Worm (Caenorhabditis elegans) whole organism, late embryonic: Measurements from ENCODE around the gene F56B3.2.

ENCODE experiments used
- T23F11.4 ChIP-seq: fragments of 200-800 bp; sonication (Bioruptor generic); optimal IDR thresholded peaks from 2 replicates; lab custom pipeline; 2018; ENCODE audit warnings: mild to moderate bottlenecking, missing genetic modification characterization, missing compliant biosample characterization
- ceh-2 ChIP-seq: sonication (generic microtip); optimal IDR thresholded peaks from 2 replicates; lab custom pipeline; 2016; ENCODE audit warnings: missing genotype, missing genetic modification characterization, missing compliant biosample characterization
- hlh-15 ChIP-seq: sonication (generic microtip); optimal IDR thresholded peaks from 2 replicates; lab custom pipeline; 2016; ENCODE audit warnings: missing genetic modification characterization, missing compliant biosample characterization
- lin-11 ChIP-seq: fragments of 200-800 bp; sonication (Bioruptor generic); optimal IDR thresholded peaks from 2 replicates; lab custom pipeline; 2018; ENCODE audit warnings: mild to moderate bottlenecking, missing genetic modification characterization, missing compliant biosample characterization
- pha-4 ChIP-seq: fragments of 150-350 bp; optimal IDR thresholded peaks from 2 replicates; lab custom pipeline; 2018; ENCODE audit warnings: missing biosample characterization, missing genetic modification reagents, missing genetic modification characterization
- rnt-1 ChIP-seq: sonication (generic microtip); optimal IDR thresholded peaks from 2 replicates; lab custom pipeline; 2016; ENCODE audit warnings: missing genetic modification characterization, missing compliant biosample characterization
- syd-9 ChIP-seq: sonication (generic microtip); optimal IDR thresholded peaks from 2 replicates; lab custom pipeline; 2016; ENCODE audit warnings: mild to moderate bottlenecking, missing genetic modification characterization, moderate library complexity, missing compliant biosample characterization
- ttx-3 ChIP-seq: sonication (generic microtip); optimal IDR thresholded peaks from 2 replicates; lab custom pipeline; 2016; ENCODE audit warnings: missing genetic modification reagents, missing genetic modification characterization, missing compliant biosample characterization
- unc-86 ChIP-seq: sonication (generic microtip); optimal IDR thresholded peaks from 2 replicates; lab custom pipeline; 2016; ENCODE audit warnings: missing genetic modification characterization, missing compliant biosample characterization

DNA sequence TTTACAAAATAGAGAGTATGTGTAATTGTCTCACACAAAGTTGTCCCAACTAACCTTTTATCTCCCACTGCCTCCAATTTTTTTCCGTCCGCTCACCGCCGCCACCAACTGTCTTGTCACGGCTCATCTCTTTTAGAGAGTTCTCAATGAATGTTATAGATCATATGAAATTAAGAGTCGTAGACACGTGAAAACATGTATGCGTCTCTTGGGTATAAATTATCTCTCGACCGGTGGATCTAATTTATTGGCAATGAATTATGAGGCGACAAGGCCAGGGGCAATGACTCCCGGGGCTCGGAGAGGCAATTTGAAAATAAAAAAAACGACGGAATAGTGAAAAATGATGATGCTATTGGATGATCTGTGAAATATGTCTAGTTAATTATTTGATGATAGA, 27.7 kb downstream of the F56B3.2 start:
- no peak for TF ChIP-seq pha-4 (tag; lab: Kevin White, UChicago)
- no peak for TF ChIP-seq T23F11.4 (GFP tag; lab: Kevin White, UChicago)
- no peak for TF ChIP-seq unc-86
- no peak for TF ChIP-seq lin-11 (tag; lab: Kevin White, UChicago)
- TF ChIP-seq ceh-2 (tag; lab: Kevin White, UChicago), result no peak
- TF ChIP-seq hlh-15 (tag; lab: Kevin White, UChicago), result no peak
- TF ChIP-seq rnt-1 (tag; lab: Kevin White, UChicago), result no peak
- no peak for TF ChIP-seq ttx-3 (tag; lab: Kevin White, UChicago)
- no peak for TF ChIP-seq syd-9
